Fruit fly (Drosophila melanogaster) whole organism, prepupa: ENCODE results near the gene hook.
A peak's percentile ranks its signal among the peaks of the same experiment; 100 is the strongest.

ENCODE experiments used
- CG10631 ChIP-seq: fragments of 200-800 bp; sonication (Bioruptor generic); optimal IDR thresholded peaks from 2 replicates; lab custom pipeline; 2016; ENCODE audit warnings: missing biosample characterization, missing genetic modification characterization
- CG10669 ChIP-seq: fragments of 200-800 bp; sonication (Bioruptor generic); optimal IDR thresholded peaks from 3 replicates; lab custom pipeline; 2018; ENCODE audit warnings: missing biosample characterization, mild to moderate bottlenecking, missing genetic modification characterization, moderate library complexity
- CG11294 ChIP-seq: fragments of 200-800 bp; sonication (Bioruptor generic); IDR thresholded peaks from 2 replicates; pipeline ENCODE4 v1.3.6; 2022; ENCODE audit warnings: missing biosample characterization, missing genetic modification characterization
- CG11762 ChIP-seq: fragments of 200-800 bp; sonication (Bioruptor generic); optimal IDR thresholded peaks from 3 replicates; lab custom pipeline; 2016; ENCODE audit warnings: missing biosample characterization, missing genetic modification characterization; ENCODE audit not compliant: insufficient read depth
- CG11902 ChIP-seq: fragments of 200-800 bp; sonication (Bioruptor generic); optimal IDR thresholded peaks from 3 replicates; lab custom pipeline; 2016; ENCODE audit warnings: missing biosample characterization, missing genetic modification characterization
- CG15336 ChIP-seq: fragments of 200-800 bp; sonication (Bioruptor generic); IDR thresholded peaks from 2 replicates; pipeline ENCODE4 v1.3.6; 2022; ENCODE audit warnings: missing biosample characterization, missing genetic modification characterization
- CG1621 ChIP-seq: fragments of 200-800 bp; sonication (Bioruptor generic); optimal IDR thresholded peaks from 3 replicates; lab custom pipeline; 2018; ENCODE audit warnings: missing biosample characterization, mild to moderate bottlenecking, missing genetic modification characterization
- CG16779 ChIP-seq: fragments of 200-800 bp; sonication (Bioruptor generic); optimal IDR thresholded peaks from 3 replicates; lab custom pipeline; 2017; ENCODE audit warnings: missing biosample characterization, mild to moderate bottlenecking, missing genetic modification characterization
- CG3032 ChIP-seq: fragments of 200-800 bp; optimal IDR thresholded peaks from 2 replicates; lab custom pipeline; 2019; ENCODE audit warnings: missing biosample characterization, mild to moderate bottlenecking, missing genetic modification characterization, moderate library complexity
- CG31627 ChIP-seq: fragments of 200-800 bp; sonication (Bioruptor generic); optimal IDR thresholded peaks from 3 replicates; lab custom pipeline; 2016; ENCODE audit warnings: missing biosample characterization, missing genetic modification characterization
- CG32006 ChIP-seq: fragments of 200-800 bp; sonication (Bioruptor generic); optimal IDR thresholded peaks from 3 replicates; lab custom pipeline; 2017; ENCODE audit warnings: missing biosample characterization, mild to moderate bottlenecking, missing genetic modification characterization
- CG4318 ChIP-seq: fragments of 200-800 bp; sonication (Bioruptor generic); optimal IDR thresholded peaks from 3 replicates; lab custom pipeline; 2017; ENCODE audit warnings: missing biosample characterization, mild to moderate bottlenecking, missing genetic modification characterization
- CG6276 ChIP-seq: fragments of 200-800 bp; sonication (Bioruptor generic); optimal IDR thresholded peaks from 2 replicates; lab custom pipeline; 2017; ENCODE audit warnings: missing biosample characterization, mild to moderate bottlenecking, missing genetic modification characterization
- CG6792 ChIP-seq: fragments of 200-800 bp; sonication (Bioruptor generic); optimal IDR thresholded peaks from 3 replicates; lab custom pipeline; 2016; ENCODE audit warnings: missing biosample characterization, missing genetic modification characterization
- CG6808 ChIP-seq: fragments of 200-800 bp; sonication (Bioruptor generic); optimal IDR thresholded peaks from 3 replicates; lab custom pipeline; 2017; ENCODE audit warnings: missing biosample characterization, missing genetic modification characterization, mild to moderate bottlenecking, moderate library complexity, missing genetic modification reagents
- CG6854 ChIP-seq: fragments of 200-800 bp; sonication (Bioruptor generic); optimal IDR thresholded peaks from 2 replicates; lab custom pipeline; 2017; ENCODE audit warnings: missing biosample characterization, mild to moderate bottlenecking, missing genetic modification characterization
- CG8119 ChIP-seq: fragments of 200-800 bp; sonication (Bioruptor generic); IDR thresholded peaks from 3 replicates; pipeline ENCODE4 v1.3.6; 2022; ENCODE audit warnings: missing biosample characterization, missing genetic modification characterization
- CG8319 ChIP-seq: fragments of 200-800 bp; sonication (Bioruptor generic); optimal IDR thresholded peaks from 3 replicates; lab custom pipeline; 2016; ENCODE audit warnings: missing biosample characterization, missing genetic modification characterization
- CG8632 ChIP-seq: fragments of 200-800 bp; sonication (Bioruptor generic); optimal IDR thresholded peaks from 3 replicates; lab custom pipeline; 2016; ENCODE audit warnings: missing biosample characterization, missing genetic modification characterization
- CG9139 ChIP-seq: fragments of 200-800 bp; sonication (Bioruptor generic); optimal IDR thresholded peaks from 3 replicates; lab custom pipeline; 2017; ENCODE audit warnings: missing biosample characterization, mild to moderate bottlenecking, missing genetic modification characterization
- Eip75B ChIP-seq: fragments of 200-800 bp; sonication (Bioruptor generic); optimal IDR thresholded peaks from 3 replicates; lab custom pipeline; 2016; ENCODE audit warnings: missing biosample characterization, missing genetic modification characterization
- Eip78C ChIP-seq: fragments of 200-800 bp; sonication (Bioruptor generic); peaks from one replicate; lab custom pipeline; 2016; ENCODE audit warnings: missing biosample characterization, missing genetic modification characterization
- Eip93F ChIP-seq: fragments of 200-800 bp; sonication (Bioruptor generic); optimal IDR thresholded peaks from 2 replicates; lab custom pipeline; 2016; ENCODE audit warnings: missing biosample characterization, mild to moderate bottlenecking, missing genetic modification characterization
- Ets21C ChIP-seq: fragments of 200-800 bp; sonication (Bioruptor generic); optimal IDR thresholded peaks from 3 replicates; lab custom pipeline; 2016; ENCODE audit warnings: missing biosample characterization, missing genetic modification characterization
- Ets96B ChIP-seq: fragments of 200-800 bp; optimal IDR thresholded peaks from 2 replicates; lab custom pipeline; 2019; ENCODE audit warnings: missing biosample characterization, mild to moderate bottlenecking, missing genetic modification characterization, moderate library complexity
- Gug ChIP-seq: fragments of 200-800 bp; sonication (Bioruptor generic); IDR thresholded peaks from 2 replicates; pipeline ENCODE4 v1.3.6; 2022; ENCODE audit warnings: missing biosample characterization, missing genetic modification characterization
- Hr4 ChIP-seq: fragments of 200-800 bp; sonication (Bioruptor generic); optimal IDR thresholded peaks from 3 replicates; lab custom pipeline; 2016; ENCODE audit warnings: missing biosample characterization, missing genetic modification characterization
- Lpt ChIP-seq: fragments of 200-800 bp; sonication (Bioruptor generic); optimal IDR thresholded peaks from 3 replicates; lab custom pipeline; 2016; ENCODE audit warnings: missing biosample characterization, missing genetic modification characterization
- Met ChIP-seq: fragments of 200-800 bp; sonication (Bioruptor generic); optimal IDR thresholded peaks from 3 replicates; lab custom pipeline; 2016; ENCODE audit warnings: missing biosample characterization, missing genetic modification characterization
- Smox ChIP-seq: fragments of 200-800 bp; sonication (Bioruptor generic); optimal IDR thresholded peaks from 3 replicates; lab custom pipeline; 2016; ENCODE audit warnings: missing biosample characterization, missing genetic modification characterization
- Sox102F ChIP-seq: fragments of 200-800 bp; sonication (Bioruptor generic); optimal IDR thresholded peaks from 2 replicates; lab custom pipeline; 2016; ENCODE audit warnings: missing biosample characterization, mild to moderate bottlenecking, missing genetic modification characterization
- achi ChIP-seq: fragments of 200-800 bp; sonication (Bioruptor generic); optimal IDR thresholded peaks from 3 replicates; lab custom pipeline; 2016; ENCODE audit warnings: missing biosample characterization, missing genetic modification characterization
- acj6 ChIP-seq: fragments of 200-800 bp; sonication (Bioruptor generic); optimal IDR thresholded peaks from 3 replicates; lab custom pipeline; 2016; ENCODE audit warnings: missing biosample characterization, missing genetic modification characterization
- dac ChIP-seq: fragments of 200-800 bp; sonication (Bioruptor generic); optimal IDR thresholded peaks from 2 replicates; lab custom pipeline; 2017; ENCODE audit warnings: missing biosample characterization, mild to moderate bottlenecking, missing genetic modification characterization
- dsx ChIP-seq: fragments of 200-800 bp; optimal IDR thresholded peaks from 3 replicates; lab custom pipeline; 2019; ENCODE audit warnings: missing biosample characterization, mild to moderate bottlenecking, missing genetic modification characterization, moderate library complexity; ENCODE audit not compliant: poor library complexity, severe bottlenecking
- eg ChIP-seq: fragments of 200-800 bp; sonication (Bioruptor generic); IDR thresholded peaks from 3 replicates; pipeline ENCODE4 v1.3.6; 2022; ENCODE audit warnings: missing biosample characterization, missing genetic modification characterization
- esn ChIP-seq: fragments of 200-800 bp; sonication (Bioruptor generic); optimal IDR thresholded peaks from 2 replicates; lab custom pipeline; 2016; ENCODE audit warnings: missing biosample characterization, mild to moderate bottlenecking, missing genetic modification characterization, moderate library complexity
- fd59A ChIP-seq: fragments of 200-800 bp; sonication (Bioruptor generic); optimal IDR thresholded peaks from 2 replicates; lab custom pipeline; 2017; ENCODE audit warnings: missing biosample characterization, mild to moderate bottlenecking, missing genetic modification characterization, missing genetic modification reagents
- fd85E ChIP-seq: fragments of 200-800 bp; sonication (Bioruptor generic); optimal IDR thresholded peaks from 3 replicates; lab custom pipeline; 2016; ENCODE audit warnings: missing biosample characterization, missing genetic modification characterization
- net ChIP-seq: fragments of 200-800 bp; sonication (Bioruptor generic); optimal IDR thresholded peaks from 3 replicates; lab custom pipeline; 2016; ENCODE audit warnings: missing biosample characterization, missing genetic modification characterization
- spab ChIP-seq: fragments of 200-800 bp; sonication (Bioruptor generic); optimal IDR thresholded peaks from 2 replicates; lab custom pipeline; 2017; ENCODE audit warnings: missing biosample characterization, mild to moderate bottlenecking, missing genetic modification characterization, missing genetic modification reagents
- ss ChIP-seq, 2 experiments: fragments of 200-800 bp; sonication (Bioruptor generic); optimal IDR thresholded peaks; 2 replicates in 1 of 2; 3 replicates in 1 of 2; lab custom pipeline; 2017 to 2018; ENCODE audit warnings: mild to moderate bottlenecking in 2 of 2, missing biosample characterization in 2 of 2, missing genetic modification characterization in 2 of 2, moderate library complexity in 1 of 2
- topi ChIP-seq: fragments of 200-800 bp; sonication (Bioruptor generic); optimal IDR thresholded peaks from 3 replicates; lab custom pipeline; 2016; ENCODE audit warnings: missing biosample characterization, missing genetic modification characterization
- vri ChIP-seq: fragments of 200-800 bp; sonication (Bioruptor generic); optimal IDR thresholded peaks from 3 replicates; lab custom pipeline; 2016; ENCODE audit warnings: missing biosample characterization, mild to moderate bottlenecking, missing genetic modification characterization

hook gene

DNA sequence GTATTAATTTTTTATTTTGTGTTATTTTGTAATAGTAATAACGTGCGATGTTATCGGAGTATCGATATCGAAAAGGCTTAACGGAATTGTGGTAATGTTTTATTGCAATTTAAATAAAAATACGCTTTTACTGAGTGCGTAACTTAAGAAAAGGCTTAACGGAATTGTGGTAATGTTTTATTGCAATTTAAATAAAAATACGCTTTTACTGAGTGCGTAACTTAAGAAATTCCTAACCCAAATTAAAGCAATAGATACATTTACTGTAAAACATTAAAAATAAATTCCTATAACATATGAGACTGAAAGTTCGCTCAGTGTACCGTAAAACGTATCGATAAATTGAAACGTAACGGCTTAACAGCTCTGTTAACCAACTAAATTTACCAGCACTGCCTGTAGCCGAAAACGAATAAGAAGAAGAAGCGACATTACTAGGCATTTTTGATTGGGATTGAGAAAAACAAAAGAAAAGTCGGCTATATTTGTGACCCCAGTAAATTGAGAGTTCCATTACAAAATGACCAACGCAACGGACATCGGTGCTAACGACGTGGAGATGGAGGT is 18.3 kb upstream of the hook start, which contains the start of gene Rpn3 (continued):
- TF ChIP-seq spab (GFP tag; lab: Kevin White, UChicago) (no peak), CG3032 (peak; percentile 74), CG15336 (GFP tag; lab: Robert Waterston, UW) (peak; percentile 86), dac (GFP tag; lab: Kevin White, UChicago) (peak; percentile 56), CG6808 (GFP tag; lab: Kevin White, UChicago) (no peak), acj6 (GFP tag; lab: Kevin White, UChicago) (peak; percentile 88), vri (GFP tag; lab: Kevin White, UChicago) (no peak), CG8119 (GFP tag; lab: Robert Waterston, UW) (peak; percentile 86)

DNA sequence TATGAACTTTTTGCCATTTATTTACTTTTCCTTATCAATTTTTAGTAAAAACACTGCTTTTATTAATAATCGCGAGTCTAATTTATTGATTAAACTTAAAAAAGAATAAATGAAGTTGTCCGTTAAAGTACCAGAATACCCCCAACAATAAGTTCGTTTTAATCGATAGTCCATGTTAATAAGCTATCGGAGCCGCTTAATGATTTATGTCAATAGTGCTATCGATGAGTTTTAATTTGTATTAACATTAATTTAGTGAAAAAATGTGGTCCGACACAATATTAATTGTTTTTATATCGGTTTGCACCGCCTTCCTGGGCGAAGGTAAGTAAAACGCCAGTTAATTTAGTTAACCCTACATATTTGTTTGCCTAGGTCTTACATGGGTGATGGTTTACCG is 15.6 kb upstream of the hook start, which contains the start of gene CG10470:
TSS of gene CG10470 (plus strand) at position 165 of the 400 bp plus-strand sequence.
- TF ChIP-seq CG1621 (tag; lab: Kevin White, UChicago) (peak; percentile 4), Lpt (GFP tag; lab: Kevin White, UChicago) (no peak), esn (peak; percentile 34), Eip75B (GFP tag; lab: Kevin White, UChicago) (no peak), net (GFP tag; lab: Kevin White, UChicago) (no peak), CG8319 (GFP tag; lab: Kevin White, UChicago) (no peak), CG11294 (GFP tag; lab: Robert Waterston, UW) (no peak), CG6792 (GFP tag; lab: Kevin White, UChicago) (no peak), fd59A (GFP tag; lab: Kevin White, UChicago) (no peak), Eip78C (peak; percentile 16), Met (GFP tag; lab: Kevin White, UChicago) (no peak), CG3032 (peak; percentile 7), dsx (GFP tag; lab: Kevin White, UChicago) (peak; percentile 70)

DNA sequence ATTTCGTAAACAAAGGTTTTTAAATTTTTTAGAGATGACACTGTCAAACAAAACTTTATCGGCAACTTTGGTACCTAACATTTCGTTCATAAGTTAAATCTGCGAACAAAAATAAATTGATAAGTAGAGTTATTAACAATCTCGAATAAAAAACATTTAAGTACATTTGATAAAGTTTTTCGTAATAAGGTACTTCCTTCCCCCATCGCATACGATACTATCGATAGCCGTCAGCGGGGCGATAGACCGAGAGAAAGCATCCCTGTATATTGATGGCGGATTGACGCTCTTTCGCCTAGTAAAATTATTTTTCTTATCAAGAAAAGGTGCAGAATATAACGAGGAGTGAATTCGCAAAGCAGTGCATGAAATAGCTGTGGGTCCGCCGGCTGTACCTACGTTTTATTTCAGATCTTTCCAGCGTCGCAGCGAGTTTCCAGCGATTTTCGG is 11.8 kb upstream of the hook start, which contains the start of the genes Ttc19 and Acn:
TSS of gene Ttc19 (minus strand) at position 38 of the 450 bp plus-strand sequence.
TSS of gene Acn (plus strand) at position 245 of the 450 bp plus-strand sequence.
- TF ChIP-seq dsx (GFP tag; lab: Kevin White, UChicago) (peak; percentile 65), CG6808 (GFP tag; lab: Kevin White, UChicago) (no peak), CG10669 (GFP tag; lab: Kevin White, UChicago) (peak; percentile 72), eg (GFP tag; lab: Robert Waterston, UW) (peak; percentile 78), CG6792 (GFP tag; lab: Kevin White, UChicago) (peak; percentile 73), net (GFP tag; lab: Kevin White, UChicago) (peak; percentile 78), CG8632 (GFP tag; lab: Kevin White, UChicago) (peak; percentile 59), CG11902 (GFP tag; lab: Kevin White, UChicago) (peak; percentile 55), Lpt (GFP tag; lab: Kevin White, UChicago) (peak; percentile 55), dac (GFP tag; lab: Kevin White, UChicago) (no peak), CG16779 (no peak), CG32006 (GFP tag; lab: Kevin White, UChicago) (peak; percentile 74), Ets96B (tag; lab: Kevin White, UChicago) (peak; percentile 62), acj6 (GFP tag; lab: Kevin White, UChicago) (peak; percentile 81), Smox (GFP tag; lab: Kevin White, UChicago) (peak; percentile 86), achi (GFP tag; lab: Kevin White, UChicago) (peak; percentile 84), CG9139 (GFP tag; lab: Kevin White, UChicago) (no peak), Gug (peak; percentile 66), CG6276 (no peak), ss (GFP tag; optimal IDR thresholded peaks at IDR 0.05; lab: Kevin White, UChicago) (no peak), CG6854 (GFP tag; lab: Kevin White, UChicago) (no peak), CG15336 (GFP tag; lab: Robert Waterston, UW) (peak; percentile 51; the same call in 1 of the 2 replicates), Ets21C (peak; percentile 80), topi (GFP tag; lab: Kevin White, UChicago) (peak; percentile 81), Sox102F (GFP tag; lab: Kevin White, UChicago) (no peak), CG3032 (peak; percentile 82), Hr4 (peak; percentile 87), CG4318 (no peak), spab (GFP tag; lab: Kevin White, UChicago) (no peak), CG31627 (peak; percentile 89), CG11762 (peak; percentile 72), Eip93F (no peak), Eip78C (peak; percentile 94), CG1621 (tag; lab: Kevin White, UChicago) (peak; percentile 52), fd85E (GFP tag; lab: Kevin White, UChicago) (no peak), CG10631 (GFP tag; lab: Kevin White, UChicago) (peak; percentile 87)
